Worm (Caenorhabditis elegans): ENCODE data around the gene K09C4.1.

- TF ChIP-seq efl-3 (GFP tag; optimal IDR thresholded peaks at IDR 0.05) (no peak), nhr-12 (tag; optimal IDR thresholded peaks at IDR 0.05) (no peak), sup-37 (GFP tag; optimal IDR thresholded peaks at IDR 0.05) (no peak), ztf-4 (tag; optimal IDR thresholded peaks at IDR 0.05) (no peak), ama-1 (optimal IDR thresholded peaks at IDR 0.05) (no peak), unc-62 (GFP tag; optimal IDR thresholded peaks at IDR 0.05) (no peak), nhr-11 (tag; optimal IDR thresholded peaks at IDR 0.05) (no peak)
Measured at ce11 chrX:3282306-3282705, 16.4 kb upstream of the K09C4.1 start, which contains the start of gene K09C4.5.
